Fruit fly (Drosophila melanogaster) whole organism, embryonic: ENCODE data around the gene srl.
A peak's percentile ranks its signal among the peaks of the same experiment; 100 is the strongest.

Source experiments
- Asciz ChIP-seq: fragments of 200-800 bp; sonication (Bioruptor generic); optimal IDR thresholded peaks from 2 replicates; lab custom pipeline; 2017; ENCODE audit warnings: missing biosample characterization, mild to moderate bottlenecking, missing genetic modification characterization, missing genetic modification reagents
- Awh ChIP-seq: fragments of 200-800 bp; sonication (Bioruptor generic); IDR thresholded peaks from 2 replicates; pipeline ENCODE4, ENCODE4 v1.3.6; 2022; ENCODE audit warnings: missing biosample characterization, missing genetic modification characterization
- CG12104 ChIP-seq: fragments of 200-800 bp; sonication (Bioruptor generic); optimal IDR thresholded peaks from 3 replicates; lab custom pipeline; 2016; ENCODE audit warnings: missing biosample characterization, missing genetic modification characterization
- CG13287 ChIP-seq: fragments of 200-800 bp; sonication (Bioruptor generic); IDR thresholded peaks from 2 replicates; pipeline ENCODE4 v1.3.6; 2022; ENCODE audit warnings: missing biosample characterization, missing genetic modification characterization; ENCODE audit not compliant: partially characterized antibody
- CG13775 ChIP-seq: fragments of 200-800 bp; sonication (Bioruptor generic); optimal IDR thresholded peaks from 3 replicates; lab custom pipeline; 2017; ENCODE audit warnings: missing biosample characterization, mild to moderate bottlenecking, missing genetic modification characterization
- CG14710 ChIP-seq: fragments of 200-800 bp; sonication (Bioruptor generic); optimal IDR thresholded peaks from 3 replicates; lab custom pipeline; 2019; ENCODE audit warnings: missing biosample characterization, mild to moderate bottlenecking, missing genetic modification characterization, moderate library complexity
- CG15479 ChIP-seq: fragments of 200-800 bp; sonication (Bioruptor generic); optimal IDR thresholded peaks from 3 replicates; lab custom pipeline; 2019; ENCODE audit warnings: missing biosample characterization, mild to moderate bottlenecking, missing genetic modification characterization, moderate library complexity
- CG15601 ChIP-seq: fragments of 200-800 bp; sonication (Bioruptor generic); optimal IDR thresholded peaks from 3 replicates; lab custom pipeline; 2019; ENCODE audit warnings: missing biosample characterization, mild to moderate bottlenecking, missing genetic modification characterization, moderate library complexity
- CG16779 ChIP-seq: fragments of 200-800 bp; sonication (Bioruptor generic); IDR thresholded peaks from 2 replicates; pipeline ENCODE4 v1.3.6; 2022; ENCODE audit warnings: missing biosample characterization, missing genetic modification characterization
- CG2120 ChIP-seq: fragments of 200-800 bp; sonication (Bioruptor generic); optimal IDR thresholded peaks from 3 replicates; lab custom pipeline; 2016; ENCODE audit warnings: missing biosample characterization, missing genetic modification characterization
- CG2199 ChIP-seq: fragments of 200-800 bp; sonication (Bioruptor generic); IDR thresholded peaks from 3 replicates; pipeline ENCODE4 v1.3.6; 2022; ENCODE audit warnings: missing biosample characterization, missing genetic modification characterization
- CG7963 ChIP-seq: fragments of 200-800 bp; sonication (Bioruptor generic); IDR thresholded peaks from 3 replicates; pipeline ENCODE4 v1.3.6; 2022; ENCODE audit warnings: missing biosample characterization, missing genetic modification characterization; ENCODE audit not compliant: partially characterized antibody
- CG7987 ChIP-seq: fragments of 200-800 bp; sonication (Bioruptor generic); optimal IDR thresholded peaks from 2 replicates; lab custom pipeline; 2018; ENCODE audit warnings: missing biosample characterization, mild to moderate bottlenecking, missing genetic modification characterization, moderate library complexity
- CG8944 ChIP-seq: fragments of 200-800 bp; sonication (Bioruptor generic); optimal IDR thresholded peaks from 3 replicates; lab custom pipeline; 2016; ENCODE audit warnings: missing biosample characterization, missing genetic modification characterization
- CG9437 ChIP-seq: fragments of 200-800 bp; sonication (Bioruptor generic); optimal IDR thresholded peaks from 2 replicates; lab custom pipeline; 2018; ENCODE audit warnings: missing biosample characterization, mild to moderate bottlenecking, missing genetic modification characterization
- CG9817 ChIP-seq: fragments of 200-800 bp; sonication (Bioruptor generic); optimal IDR thresholded peaks from 2 replicates; lab custom pipeline; 2018; ENCODE audit warnings: missing biosample characterization, mild to moderate bottlenecking, missing genetic modification characterization, moderate library complexity
- CG9932 ChIP-seq: fragments of 200-800 bp; sonication (Bioruptor generic); IDR thresholded peaks from 2 replicates; pipeline ENCODE4 v1.3.6; 2022; ENCODE audit warnings: missing biosample characterization, missing genetic modification characterization
- Camta ChIP-seq: fragments of 200-800 bp; sonication (Bioruptor generic); optimal IDR thresholded peaks from 2 replicates; lab custom pipeline; 2016; ENCODE audit warnings: missing biosample characterization, missing genetic modification characterization
- Dll ChIP-seq: fragments of 200-800 bp; sonication (Bioruptor generic); IDR thresholded peaks from 4 replicates; pipeline ENCODE4 v1.3.6; 2022; ENCODE audit warnings: missing biosample characterization, missing genetic modification characterization; ENCODE audit not compliant: partially characterized antibody
- Drgx ChIP-seq: fragments of 200-800 bp; sonication (Bioruptor generic); IDR thresholded peaks from 2 replicates; pipeline ENCODE4 v1.3.6; 2022; ENCODE audit warnings: missing biosample characterization, missing genetic modification characterization
- Elba2 ChIP-seq: fragments of 200-800 bp; sonication (Bioruptor generic); optimal IDR thresholded peaks from 3 replicates; lab custom pipeline; 2016; ENCODE audit warnings: missing biosample characterization, missing genetic modification characterization
- Hr3 ChIP-seq: fragments of 200-800 bp; sonication (Bioruptor generic); optimal IDR thresholded peaks from 3 replicates; lab custom pipeline; 2016; ENCODE audit warnings: missing biosample characterization, missing genetic modification characterization
- Spps ChIP-seq: fragments of 200-800 bp; sonication (Bioruptor generic); optimal IDR thresholded peaks from 2 replicates; lab custom pipeline; 2018; ENCODE audit warnings: missing biosample characterization, mild to moderate bottlenecking, missing genetic modification characterization
- Sry-β ChIP-seq: fragments of 200-800 bp; sonication (Bioruptor generic); optimal IDR thresholded peaks from 2 replicates; lab custom pipeline; 2018; ENCODE audit warnings: missing biosample characterization, mild to moderate bottlenecking, missing genetic modification characterization, moderate library complexity
- Xrp1 ChIP-seq: fragments of 200-800 bp; sonication (Bioruptor generic); IDR thresholded peaks from 2 replicates; pipeline ENCODE4 v1.3.6; 2022; ENCODE audit warnings: missing biosample characterization, missing genetic modification characterization
- ara ChIP-seq: fragments of 200-800 bp; sonication (Bioruptor generic); IDR thresholded peaks from 2 replicates; pipeline ENCODE4 v1.3.6; 2022; ENCODE audit warnings: missing biosample characterization, missing genetic modification characterization
- az2 ChIP-seq: fragments of 200-800 bp; sonication (Bioruptor generic); optimal IDR thresholded peaks from 3 replicates; lab custom pipeline; 2016; ENCODE audit warnings: missing biosample characterization, missing genetic modification characterization
- cad ChIP-seq: fragments of >200 bp; optimal IDR thresholded peaks from 2 replicates; lab custom pipeline; 2017; ENCODE audit warnings: missing biosample characterization, missing genetic modification characterization
- caup ChIP-seq: fragments of 200-800 bp; sonication (Bioruptor generic); optimal IDR thresholded peaks from 3 replicates; lab custom pipeline; 2017; ENCODE audit warnings: missing biosample characterization, mild to moderate bottlenecking, missing genetic modification characterization, moderate library complexity; ENCODE audit not compliant: severe bottlenecking
- chn ChIP-seq: fragments of 200-800 bp; sonication (Bioruptor generic); optimal IDR thresholded peaks from 2 replicates; lab custom pipeline; 2016; ENCODE audit warnings: missing biosample characterization, missing genetic modification characterization
- croc ChIP-seq: fragments of 200-800 bp; sonication (Bioruptor generic); conservative IDR thresholded peaks from 3 replicates; pipeline ENCODE4 v1.3.6; 2022; ENCODE audit warnings: missing biosample characterization, missing genetic modification characterization
- dan ChIP-seq: fragments of 200-800 bp; sonication (Bioruptor generic); IDR thresholded peaks from 2 replicates; pipeline ENCODE4 v1.3.6; 2022; ENCODE audit warnings: missing biosample characterization, missing genetic modification characterization
- danr ChIP-seq: fragments of 200-800 bp; sonication (Bioruptor generic); IDR thresholded peaks from 2 replicates; pipeline ENCODE4 v1.3.6; 2022; ENCODE audit warnings: missing biosample characterization, missing genetic modification characterization
- dysf ChIP-seq: fragments of 200-800 bp; sonication (Bioruptor generic); IDR thresholded peaks from 3 replicates; pipeline ENCODE4 v1.3.6; 2022; ENCODE audit warnings: missing biosample characterization, missing genetic modification characterization
- ems ChIP-seq: fragments of 200-800 bp; sonication (Bioruptor generic); optimal IDR thresholded peaks from 3 replicates; lab custom pipeline; 2016; ENCODE audit warnings: missing biosample characterization, missing genetic modification characterization
- esg ChIP-seq: fragments of 200-800 bp; sonication (Bioruptor generic); conservative IDR thresholded peaks from 2 replicates; pipeline ENCODE4 v1.3.6; 2022; ENCODE audit warnings: missing biosample characterization, missing genetic modification characterization
- fru ChIP-seq: fragments of >200 bp; optimal IDR thresholded peaks from 2 replicates; lab custom pipeline; 2017
- gfzf ChIP-seq: fragments of 200-800 bp; sonication (Bioruptor generic); optimal IDR thresholded peaks from 2 replicates; lab custom pipeline; 2016; ENCODE audit warnings: missing biosample characterization, mild to moderate bottlenecking, missing genetic modification characterization, moderate library complexity
- klu ChIP-seq: fragments of 200-800 bp; sonication (Bioruptor generic); IDR thresholded peaks from 2 replicates; pipeline ENCODE4 v1.3.6; 2022; ENCODE audit warnings: missing biosample characterization, missing genetic modification characterization
- nom ChIP-seq: fragments of 200-800 bp; sonication (Bioruptor generic); optimal IDR thresholded peaks from 2 replicates; lab custom pipeline; 2017; ENCODE audit warnings: missing biosample characterization, missing genetic modification characterization, mild to moderate bottlenecking, moderate library complexity, missing genetic modification reagents
- odd ChIP-seq: fragments of 200-800 bp; sonication (Bioruptor generic); optimal IDR thresholded peaks from 2 replicates; lab custom pipeline; 2017; ENCODE audit warnings: missing biosample characterization, mild to moderate bottlenecking, missing genetic modification characterization
- otp ChIP-seq: fragments of 200-800 bp; sonication (Bioruptor generic); IDR thresholded peaks from 3 replicates; pipeline ENCODE4, ENCODE4 v1.3.6; 2022; ENCODE audit warnings: missing biosample characterization, missing genetic modification characterization
- pan ChIP-seq, 4 experiments: fragments of >200 bp in 3 of 4; fragments of 200-800 bp in 1 of 4; sonication (Bioruptor generic) in 1 of 4; optimal IDR thresholded peaks in 3 of 4; IDR thresholded peaks in 1 of 4; 2 replicates each; pipeline versions ENCODE4 v1.3.6 to Lab custom; 2017 to 2022; ENCODE audit warnings: missing biosample characterization in 2 of 4, missing genetic modification characterization in 2 of 4, mixed read lengths in 1 of 4
- row ChIP-seq: fragments of 200-800 bp; sonication (Bioruptor generic); IDR thresholded peaks from 3 replicates; pipeline ENCODE4 v1.3.6; 2022; ENCODE audit warnings: missing biosample characterization, missing genetic modification characterization
- so ChIP-seq: fragments of 200-800 bp; sonication (Bioruptor generic); IDR thresholded peaks from 3 replicates; pipeline ENCODE4 v1.3.6; 2022; ENCODE audit warnings: missing biosample characterization, missing genetic modification characterization
- toy ChIP-seq: fragments of 200-800 bp; sonication (Bioruptor generic); IDR thresholded peaks from 2 replicates; pipeline ENCODE4 v1.3.6; 2022; ENCODE audit warnings: missing biosample characterization, missing genetic modification characterization
- ttk ChIP-seq: fragments of 200-800 bp; sonication (Bioruptor generic); IDR thresholded peaks from 2 replicates; pipeline ENCODE4 v2.1.2; 2022; ENCODE audit warnings: missing biosample characterization, missing genetic modification characterization
- tx ChIP-seq: fragments of 200-800 bp; sonication (Bioruptor generic); optimal IDR thresholded peaks from 2 replicates; lab custom pipeline; 2016; ENCODE audit warnings: missing biosample characterization, missing genetic modification characterization
- vfl ChIP-seq: fragments of 200-800 bp; sonication (Bioruptor generic); optimal IDR thresholded peaks from 2 replicates; lab custom pipeline; 2016; ENCODE audit warnings: missing biosample characterization, missing genetic modification characterization
- yki ChIP-seq: fragments of >200 bp; optimal IDR thresholded peaks from 3 replicates; lab custom pipeline; 2018

Gene srl

DNA sequence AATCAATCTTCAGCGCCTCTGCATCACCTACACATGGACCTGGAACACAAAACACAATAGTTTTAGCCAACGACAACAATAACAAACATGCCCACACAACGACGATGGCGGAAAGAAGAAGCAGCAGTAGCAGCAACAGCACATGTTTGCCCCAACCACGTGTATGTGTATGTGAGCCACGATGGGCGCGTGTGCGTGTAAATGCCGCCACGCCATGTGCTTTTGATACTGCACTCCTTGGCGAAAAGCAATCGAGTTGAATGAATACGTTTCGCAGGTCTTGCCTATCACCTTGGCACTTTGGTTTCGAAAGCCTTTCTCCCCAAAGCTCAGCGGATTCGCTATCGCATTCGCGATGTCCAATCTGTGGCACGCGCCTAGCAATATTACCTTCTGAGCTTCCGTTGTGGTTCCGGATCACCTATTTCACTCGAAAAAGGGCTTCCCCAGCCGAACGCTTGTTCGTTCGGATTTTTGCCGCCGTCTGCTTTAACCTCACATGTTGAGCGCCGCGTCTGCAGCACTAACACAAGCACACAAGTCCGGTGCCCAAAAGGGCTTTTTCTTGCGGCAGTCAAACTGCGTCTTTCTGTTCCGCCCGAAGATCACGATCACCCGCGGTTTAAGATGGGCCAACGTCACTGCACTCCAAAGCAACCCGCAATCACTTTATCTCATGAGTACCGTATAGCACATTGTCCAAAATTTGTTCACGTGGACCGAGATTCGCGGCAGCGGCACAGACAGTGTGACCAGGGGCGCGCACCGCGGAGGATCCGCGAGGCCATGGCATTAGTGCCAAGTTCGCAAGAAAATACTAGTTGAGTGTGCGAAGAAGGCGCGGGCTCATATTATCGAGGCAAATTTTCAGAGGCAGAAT is at the start of gene srl (continued):
- no peak for TF ChIP-seq yki (lab: Kevin White, UChicago)
- TF ChIP-seq Spps (tag; lab: Kevin White, UChicago) = no peak
- peak; percentile 41 for TF ChIP-seq Elba2 (GFP tag; lab: Kevin White, UChicago)
- TF ChIP-seq toy = no peak
- no peak for TF ChIP-seq klu (GFP tag; lab: Robert Waterston, UW)
- no peak; the same call in 2 of the 3 replicates for TF ChIP-seq CG7963 (GFP tag; lab: Robert Waterston, UW)
- TF ChIP-seq CG16779 (GFP tag; lab: Robert Waterston, UW) = no peak
- TF ChIP-seq Sry-β (GFP tag; lab: Kevin White, UChicago) = no peak
- TF ChIP-seq caup (GFP tag; lab: Kevin White, UChicago) = no peak
- no peak for TF ChIP-seq ara (GFP tag; lab: Robert Waterston, UW)
- no peak for TF ChIP-seq CG9932
- TF ChIP-seq CG15601 (tag; lab: Kevin White, UChicago) = no peak
- peak; percentile 52; the same call in 1 of the 2 replicates for TF ChIP-seq CG13287 (GFP tag; lab: Robert Waterston, UW)
- no peak for TF ChIP-seq ttk (GFP tag; lab: Robert Waterston, UW)
- no peak for TF ChIP-seq CG2120 (GFP tag; lab: Kevin White, UChicago)
- no peak for TF ChIP-seq vfl (GFP tag; lab: Kevin White, UChicago)
- no peak for TF ChIP-seq odd (GFP tag; lab: Kevin White, UChicago)
- TF ChIP-seq nom (GFP tag; lab: Kevin White, UChicago) = no peak
- TF ChIP-seq cad (GFP tag; lab: Kevin White, UChicago) = no peak
- peak; percentile 85; the same call in 2 of the 3 replicates for TF ChIP-seq CG2199 (GFP tag; lab: Robert Waterston, UW)
- no peak for TF ChIP-seq CG15479 (GFP tag; lab: Kevin White, UChicago)
- no peak for TF ChIP-seq CG9817 (tag; lab: Kevin White, UChicago)
- TF ChIP-seq dan (GFP tag; lab: Robert Waterston, UW) = no peak
- TF ChIP-seq Awh = no peak
- TF ChIP-seq CG13775 (GFP tag; lab: Kevin White, UChicago) = no peak
- peak; percentile 39 for TF ChIP-seq CG14710 (tag; lab: Kevin White, UChicago)
- TF ChIP-seq Camta (GFP tag; lab: Kevin White, UChicago) = no peak
- TF ChIP-seq ems (GFP tag; lab: Kevin White, UChicago) = no peak
- TF ChIP-seq dysf = no peak
- TF ChIP-seq otp = 0 out of 3 replicates have a peak, but pooled peaks have one; percentile 5
- TF ChIP-seq row (GFP tag; lab: Robert Waterston, UW) = peak; percentile 13; the same call in 1 of the 3 replicates
- no peak for TF ChIP-seq CG8944 (GFP tag; lab: Kevin White, UChicago)
- no peak for TF ChIP-seq chn (GFP tag; lab: Kevin White, UChicago)
- TF ChIP-seq CG12104 (GFP tag; lab: Kevin White, UChicago) = no peak
- TF ChIP-seq Hr3 (GFP tag; lab: Kevin White, UChicago) = no peak
- TF ChIP-seq Asciz (GFP tag; lab: Kevin White, UChicago) = no peak
- no peak for TF ChIP-seq fru
- no peak for TF ChIP-seq az2 (GFP tag; lab: Kevin White, UChicago)
- TF ChIP-seq esg (GFP tag; lab: Robert Waterston, UW) = no peak
- TF ChIP-seq pan (optimal IDR thresholded peaks at IDR 0.05; lab: Kevin White, UChicago) = no peak
- no peak for TF ChIP-seq pan (GFP tag; optimal IDR thresholded peaks at IDR 0.05 in 1 of 2, IDR thresholded peaks at IDR 0.05 in 1 of 2)
- TF ChIP-seq CG9437 (GFP tag; lab: Kevin White, UChicago) = no peak
- TF ChIP-seq so (GFP tag; lab: Robert Waterston, UW) = no peak; the same call in 2 of the 3 replicates
- no peak for TF ChIP-seq tx
- peak; percentile 55; the same call in 1 of the 4 replicates for TF ChIP-seq Dll
- TF ChIP-seq Drgx (GFP tag; lab: Robert Waterston, UW) = no peak
- TF ChIP-seq croc = no peak
- TF ChIP-seq gfzf (GFP tag; lab: Kevin White, UChicago) = peak; percentile 96
- peak; percentile 86 for TF ChIP-seq CG7987 (GFP tag; lab: Kevin White, UChicago)
- TF ChIP-seq danr (GFP tag; lab: Robert Waterston, UW) = no peak
- TF ChIP-seq Xrp1 (GFP tag; lab: Robert Waterston, UW) = peak; percentile 12; the same call in 1 of the 2 replicates
